Fruit fly (Drosophila melanogaster): Measurements from ENCODE around the gene Cpr62Ba.

Gene Cpr62Ba

DNA sequence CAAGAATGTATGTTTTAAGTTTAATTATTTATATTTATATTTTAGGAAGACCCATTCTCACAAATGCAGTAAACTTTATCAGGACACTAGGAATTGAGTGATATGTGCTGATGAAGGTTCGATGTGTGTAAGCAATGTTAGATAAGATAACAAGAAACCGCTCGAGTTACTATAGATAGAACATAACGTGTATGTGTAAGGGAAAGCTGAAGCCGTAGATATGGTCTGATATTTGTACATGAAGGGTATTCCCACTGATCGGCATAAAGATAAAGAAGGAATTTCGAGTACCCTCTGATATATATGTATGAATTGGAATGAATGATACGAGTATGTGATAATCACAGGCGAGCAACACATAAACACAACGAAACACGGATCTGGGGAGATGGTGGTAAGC is 47.5 kb downstream of the Cpr62Ba start:
- peak; percentile 43 for TF ChIP-seq vri (GFP tag; optimal IDR thresholded peaks at IDR 0.05)
- no peak for TF ChIP-seq Hr39 (GFP tag; optimal IDR thresholded peaks at IDR 0.05)

dm6 chr3L:1777249-1777648 is 54.3 kb downstream of the Cpr62Ba start, which contains the start of the genes CG2021 and mRpL46:
Gene CG2021 (minus strand): TSS chr3L:1777411.
Gene mRpL46 (plus strand): TSS chr3L:1777439.
- TF ChIP-seq ss (GFP tag; optimal IDR thresholded peaks at IDR 0.05) = no peak

- TF ChIP-seq svp (GFP tag) (peak; percentile 97), CG7368 (GFP tag; optimal IDR thresholded peaks at IDR 0.05) (no peak), cyc (GFP tag; optimal IDR thresholded peaks at IDR 0.05) (peak; percentile 83), pdm3 (GFP tag; optimal IDR thresholded peaks at IDR 0.05) (peak; percentile 93), Eip75B (GFP tag; optimal IDR thresholded peaks at IDR 0.05) (no peak), eg (GFP tag; IDR thresholded peaks at IDR 0.05) (peak; percentile 98), ss (GFP tag; optimal IDR thresholded peaks at IDR 0.05) (peak in 1 of 2 experiments; percentile 97), CG6808 (GFP tag; optimal IDR thresholded peaks at IDR 0.05) (no peak), lz (GFP tag; optimal IDR thresholded peaks at IDR 0.05) (peak; percentile 91), OdsH (GFP tag; optimal IDR thresholded peaks at IDR 0.05) (peak; percentile 99), Hr4 (GFP tag; optimal IDR thresholded peaks at IDR 0.05) (peak; percentile 96), CG34406 (GFP tag; optimal IDR thresholded peaks at IDR 0.05) (peak; percentile 99), CG6276 (GFP tag; optimal IDR thresholded peaks at IDR 0.05) (no peak), CG15336 (GFP tag; IDR thresholded peaks at IDR 0.05) (peak; percentile 99), salr (GFP tag; optimal IDR thresholded peaks at IDR 0.05) (peak in 1 of 2 experiments; percentile 93), Lpt (GFP tag; optimal IDR thresholded peaks at IDR 0.05) (peak; percentile 96), CG6163 (GFP tag; IDR thresholded peaks at IDR 0.05) (peak; percentile 100), Sox102F (GFP tag; optimal IDR thresholded peaks at IDR 0.05) (peak; percentile 94), Eip93F (GFP tag; optimal IDR thresholded peaks at IDR 0.05) (peak; percentile 46), Hr38 (GFP tag; optimal IDR thresholded peaks at IDR 0.05) (peak; percentile 34), CG32006 (GFP tag; optimal IDR thresholded peaks at IDR 0.05) (peak; percentile 98), Hr39 (GFP tag; optimal IDR thresholded peaks at IDR 0.05) (peak; percentile 93), Gug (GFP tag; IDR thresholded peaks at IDR 0.05) (peak; percentile 84), spab (GFP tag; optimal IDR thresholded peaks at IDR 0.05) (no peak), topi (GFP tag; optimal IDR thresholded peaks at IDR 0.05) (peak; percentile 90), CG10669 (GFP tag; optimal IDR thresholded peaks at IDR 0.05) (peak; percentile 86), net (GFP tag; optimal IDR thresholded peaks at IDR 0.05) (no peak), CG11294 (GFP tag; IDR thresholded peaks at IDR 0.05) (peak; percentile 78), fd59A (GFP tag; optimal IDR thresholded peaks at IDR 0.05) (peak; percentile 87), CG3032 (tag; optimal IDR thresholded peaks at IDR 0.05) (peak; percentile 92), Ets96B (tag; optimal IDR thresholded peaks at IDR 0.05) (peak; percentile 89), CG10631 (GFP tag; optimal IDR thresholded peaks at IDR 0.05) (peak; percentile 97), achi (GFP tag; optimal IDR thresholded peaks at IDR 0.05) (peak; percentile 92), CG8319 (GFP tag; optimal IDR thresholded peaks at IDR 0.05) (peak; percentile 60), CG11902 (GFP tag; optimal IDR thresholded peaks at IDR 0.05) (peak; percentile 79), dsx (GFP tag; optimal IDR thresholded peaks at IDR 0.05; ENCODE audit: poor library complexity, severe bottlenecking) (peak; percentile 98), fkh (GFP tag; optimal IDR thresholded peaks at IDR 0.05) (no peak), CG8632 (GFP tag; optimal IDR thresholded peaks at IDR 0.05) (peak; percentile 99), esn (GFP tag; optimal IDR thresholded peaks at IDR 0.05) (peak; percentile 96), CG8119 (GFP tag; IDR thresholded peaks at IDR 0.05) (peak; percentile 99), Smox (GFP tag; optimal IDR thresholded peaks at IDR 0.05) (peak; percentile 91), CG3919 (GFP tag; optimal IDR thresholded peaks at IDR 0.05) (no peak), CG6792 (GFP tag; optimal IDR thresholded peaks at IDR 0.05) (peak; percentile 93), CG11762 (GFP tag; optimal IDR thresholded peaks at IDR 0.05; ENCODE audit: insufficient read depth) (peak; percentile 84)
Measured at dm6 chr3L:1774713-1775648, 56.6 kb downstream of the Cpr62Ba start, which contains the start of the genes CG13933 and PolD2. Gene CG13933 (minus strand): TSS chr3L:1775147. Gene PolD2 (plus strand): TSS chr3L:1775633.
